Worm (Caenorhabditis elegans): ENCODE measurements around the gene csp-2.

Gene csp-2

DNA sequence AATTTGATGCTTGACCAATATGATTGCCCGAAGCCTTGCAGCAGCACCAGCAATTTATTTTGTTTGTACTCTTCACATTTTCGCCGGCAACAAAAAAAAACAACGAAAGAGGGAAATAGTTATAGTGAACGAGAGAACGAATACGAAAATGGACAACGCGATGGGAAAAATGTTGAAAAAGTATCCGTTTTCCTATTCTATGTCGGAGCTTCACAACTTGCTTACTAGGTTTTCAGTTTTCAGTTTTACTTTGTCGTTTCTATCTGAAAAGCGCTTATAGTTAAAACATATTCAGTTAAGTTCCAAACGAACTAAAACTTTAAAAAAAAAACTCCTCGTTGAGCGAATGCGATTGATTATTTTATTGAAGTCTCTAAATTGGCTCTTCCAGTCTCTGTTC lies 20.7 kb downstream of the csp-2 start:
- no peak for TF ChIP-seq snpc-1.1 (tag; optimal IDR thresholded peaks at IDR 0.05; ENCODE audit: insufficient read depth)
- no peak for TF ChIP-seq C06A6.2 (GFP tag; conservative IDR thresholded peaks at IDR 0.05)
- no peak for TF ChIP-seq B0019.2 (GFP tag; conservative IDR thresholded peaks at IDR 0.05)
- no peak for TF ChIP-seq dox-1 (GFP tag; IDR thresholded peaks at IDR 0.05)
- no peak for TF ChIP-seq nhr-179 (tag; optimal IDR thresholded peaks at IDR 0.05)
- TF ChIP-seq dpl-1 (GFP tag; optimal IDR thresholded peaks at IDR 0.05) = no peak
- TF ChIP-seq dpff-1 (tag; optimal IDR thresholded peaks at IDR 0.05) = no peak
- TF ChIP-seq ztf-6 (GFP tag; IDR thresholded peaks at IDR 0.05) = no peak
- no peak for TF ChIP-seq rpc-1 (optimal IDR thresholded peaks at IDR 0.05)
- no peak for TF ChIP-seq rpc-1 (tag; optimal IDR thresholded peaks at IDR 0.05)
- no peak for TF ChIP-seq hsf-1 (GFP tag; IDR thresholded peaks at IDR 0.05)
- no peak for TF ChIP-seq nhr-27 (tag; optimal IDR thresholded peaks at IDR 0.05)
- no peak for TF ChIP-seq hlh-12 (tag; optimal IDR thresholded peaks at IDR 0.05)

ce11 chrIV:6329339-6329738 lies 21.8 kb downstream of the csp-2 start, which contains the start of gene seu-1:
Gene seu-1 (plus strand): TSS chrIV:6329639.
- TF ChIP-seq ceh-27 (GFP tag; optimal IDR thresholded peaks at IDR 0.05) (no peak), madf-8 (GFP tag; conservative IDR thresholded peaks at IDR 0.05) (no peak), ceh-40 (GFP tag; IDR thresholded peaks at IDR 0.05) (no peak)

ce11 chrIV:6330790-6331189 lies 23.3 kb downstream of the csp-2 start:
- TF ChIP-seq rec-8 (tag; optimal IDR thresholded peaks at IDR 0.05) = no peak
- TF ChIP-seq bed-2 (GFP tag; IDR thresholded peaks at IDR 0.05) = no peak
- TF ChIP-seq F22D6.2 (tag; optimal IDR thresholded peaks at IDR 0.05) = no peak
- TF ChIP-seq nhr-80 (tag; optimal IDR thresholded peaks at IDR 0.05) = peak; percentile 88
- 0 out of 2 replicates have a peak, but pooled peaks have one; percentile 29 for TF ChIP-seq ceh-58 (GFP tag; IDR thresholded peaks at IDR 0.05)
- 0 out of 2 replicates have a peak, but pooled peaks have one; percentile 32 for TF ChIP-seq B0336.3 (GFP tag; IDR thresholded peaks at IDR 0.05)
- TF ChIP-seq sea-2 (GFP tag; IDR thresholded peaks at IDR 0.05) = no peak
- no peak for TF ChIP-seq nfya-1 (tag; optimal IDR thresholded peaks at IDR 0.05; ENCODE audit: borderline replicate concordance, insufficient read depth)
- TF ChIP-seq zim-3 (tag; optimal IDR thresholded peaks at IDR 0.05) = no peak
- no peak for TF ChIP-seq sdz-38 (tag; optimal IDR thresholded peaks at IDR 0.05)
- no peak for TF ChIP-seq ztf-26 (tag; optimal IDR thresholded peaks at IDR 0.05)
- TF ChIP-seq dox-1 (GFP tag; IDR thresholded peaks at IDR 0.05) = peak; percentile 57
- TF ChIP-seq cebp-1 (GFP tag; IDR thresholded peaks at IDR 0.05) = no peak
- peak; percentile 40 for TF ChIP-seq cebp-1 (tag; optimal IDR thresholded peaks at IDR 0.05)

DNA sequence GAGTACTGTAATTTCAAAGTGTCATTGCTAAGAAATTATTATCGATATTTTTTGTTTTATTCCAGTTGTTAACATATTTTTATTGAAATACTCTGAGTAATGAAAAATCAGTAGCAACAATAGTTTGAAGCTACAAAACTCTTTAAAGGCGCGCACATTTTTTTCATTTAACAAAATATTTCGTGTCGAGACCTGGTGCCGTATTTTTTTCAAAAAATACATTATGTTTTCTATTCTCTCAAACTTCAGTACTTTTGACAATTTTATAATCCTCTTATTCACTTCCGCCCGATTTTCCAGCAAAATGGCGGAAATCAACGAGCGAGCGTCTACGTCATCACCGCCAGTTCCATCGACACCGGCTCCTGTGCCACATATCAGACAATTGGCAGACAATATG lies 26.4 kb downstream of the csp-2 start, which contains the start of gene blos-2:
blos-2 (plus strand) TSS at position 301 of the 400 bp plus-strand sequence.
- TF ChIP-seq repo-1 (tag; optimal IDR thresholded peaks at IDR 0.05) (peak; percentile 17), aptf-3 (GFP tag; IDR thresholded peaks at IDR 0.05) (no peak), zfh-2 (GFP tag; conservative IDR thresholded peaks at IDR 0.05) (no peak)

DNA sequence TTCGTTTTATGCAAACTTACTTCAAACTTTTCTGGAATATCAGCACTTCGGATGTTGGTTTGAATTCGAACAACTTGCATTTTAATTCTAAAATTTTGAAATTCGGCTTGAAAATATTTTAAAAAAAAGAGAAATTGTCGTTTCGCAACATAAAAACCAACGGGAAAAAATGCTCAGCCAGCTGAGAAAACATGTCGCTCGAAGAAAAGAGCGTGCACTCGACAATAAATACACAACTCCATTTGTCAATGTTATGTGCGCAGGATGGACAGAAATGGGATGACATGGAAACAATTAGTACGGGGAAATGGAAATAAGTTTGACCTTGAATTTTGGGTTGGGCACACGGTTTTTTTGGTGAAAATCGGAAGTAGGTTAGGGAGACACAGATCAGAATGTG lies 28.4 kb downstream of the csp-2 start, which contains the start of gene mif-4:
mif-4 (minus strand) TSS at position 87 of the 400 bp plus-strand sequence.
- TF ChIP-seq athp-1 (tag; optimal IDR thresholded peaks at IDR 0.05) = no peak
- TF ChIP-seq cebp-1 (GFP tag; IDR thresholded peaks at IDR 0.05) = no peak
- peak; percentile 51 for TF ChIP-seq cebp-1 (tag; optimal IDR thresholded peaks at IDR 0.05)
